Worm (Caenorhabditis elegans): Measurements from ENCODE around the gene nhr-58.

DNA sequence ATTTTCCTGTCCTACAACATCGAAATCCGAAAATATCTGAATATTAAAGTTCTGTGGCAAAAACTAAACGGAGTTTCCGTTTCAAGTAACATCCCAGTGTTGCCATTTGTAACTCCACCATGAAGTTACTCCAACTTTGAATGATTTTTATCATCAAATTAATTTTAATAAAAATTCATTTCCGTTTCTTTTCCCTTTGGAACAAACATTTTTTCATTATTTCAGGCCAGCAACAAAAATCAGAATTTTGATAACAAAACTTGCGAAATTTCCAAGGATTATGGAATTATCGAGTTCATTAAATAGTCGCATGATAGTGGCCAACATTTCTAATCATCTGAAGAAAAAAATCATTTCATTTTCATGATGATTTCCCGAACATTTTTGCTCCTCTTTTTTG, 30.8 kb downstream of the nhr-58 start, which contains the start of gene C14C6.2:
- TF ChIP-seq F13C5.2 (tag; optimal IDR thresholded peaks at IDR 0.05) (no peak), hmg-4 (GFP tag; optimal IDR thresholded peaks at IDR 0.05) (no peak), ceh-13 (GFP tag; optimal IDR thresholded peaks at IDR 0.05) (no peak), hnd-1 (tag; optimal IDR thresholded peaks at IDR 0.05) (no peak), sea-1 (GFP tag; conservative IDR thresholded peaks at IDR 0.05) (no peak), ama-1 (optimal IDR thresholded peaks at IDR 0.05) (no peak), flt-1 (GFP tag; IDR thresholded peaks at IDR 0.05) (no peak), tbx-11 (GFP tag; IDR thresholded peaks at IDR 0.05) (no peak), B0310.2 (tag; optimal IDR thresholded peaks at IDR 0.05) (no peak), ets-7 (tag; optimal IDR thresholded peaks at IDR 0.05) (no peak), scrt-1 (GFP tag; IDR thresholded peaks at IDR 0.05) (no peak), tbx-37 (GFP tag; conservative IDR thresholded peaks at IDR 0.05) (no peak), hmbx-1 (tag; optimal IDR thresholded peaks at IDR 0.05) (no peak), tra-4 (tag; optimal IDR thresholded peaks at IDR 0.05) (no peak)
